Worm (Caenorhabditis elegans) whole organism, L2 larva: ENCODE data around the gene blos-2.
"Not testable (repeated sequence)": the region's sequence is repeated elsewhere in the genome, so short reads cannot be mapped to it uniquely, and the experiment has no call there.

Experiments
- C34F6.9 ChIP-seq: fragments of 150-350 bp; optimal IDR thresholded peaks from 2 replicates; lab custom pipeline; 2014; ENCODE audit warnings: missing biosample characterization, missing genetic modification characterization
- R02D3.7 ChIP-seq: fragments of 150-350 bp; optimal IDR thresholded peaks from 2 replicates; lab custom pipeline; 2014; ENCODE audit warnings: missing biosample characterization, missing genetic modification characterization
- Y55F3AM.14 ChIP-seq: fragments of 200-800 bp; sonication (Bioruptor generic); optimal IDR thresholded peaks from 2 replicates; lab custom pipeline; 2018; ENCODE audit warnings: mild to moderate bottlenecking, missing genetic modification characterization, missing compliant biosample characterization
- ZK546.5 ChIP-seq: sonication (generic microtip); optimal IDR thresholded peaks from 2 replicates; lab custom pipeline; 2017; ENCODE audit warnings: missing biosample characterization, missing genetic modification characterization
- alr-1 ChIP-seq: fragments of 150-350 bp; optimal IDR thresholded peaks from 2 replicates; lab custom pipeline; 2014; ENCODE audit warnings: missing biosample characterization, missing genetic modification characterization
- aly-2 ChIP-seq: fragments of 150-350 bp; optimal IDR thresholded peaks from 2 replicates; lab custom pipeline; 2014; ENCODE audit warnings: missing biosample characterization, missing genetic modification characterization
- ama-1 ChIP-seq: fragments of 150-350 bp; optimal IDR thresholded peaks from 2 replicates; lab custom pipeline; 2018; ENCODE audit warnings: inconsistent platforms
- blmp-1 ChIP-seq: sonication (generic microtip); optimal IDR thresholded peaks from 2 replicates; lab custom pipeline; 2017; ENCODE audit warnings: missing genetic modification characterization, mild to moderate bottlenecking, missing compliant biosample characterization, antibody characterized with exemption, moderate library complexity; ENCODE audit not compliant: insufficient read depth
- ceh-16 ChIP-seq: fragments of 150-350 bp; optimal IDR thresholded peaks from 2 replicates; lab custom pipeline; 2014; ENCODE audit warnings: missing biosample characterization, missing genetic modification characterization
- crh-2 ChIP-seq: sonication (generic microtip); optimal IDR thresholded peaks from 2 replicates; lab custom pipeline; 2017; ENCODE audit warnings: missing biosample characterization, missing genetic modification characterization
- egl-27 ChIP-seq: sonication (generic microtip); optimal IDR thresholded peaks from 3 replicates; lab custom pipeline; 2017; ENCODE audit warnings: missing biosample characterization, missing genetic modification reagents, missing genetic modification characterization
- elt-1 ChIP-seq: fragments of 150-350 bp; optimal IDR thresholded peaks from 2 replicates; lab custom pipeline; 2014; ENCODE audit warnings: missing biosample characterization, missing genetic modification characterization
- elt-3 ChIP-seq: sonication (generic microtip); optimal IDR thresholded peaks from 2 replicates; lab custom pipeline; 2017; ENCODE audit warnings: missing biosample characterization, missing genetic modification characterization
- gmeb-1 ChIP-seq: fragments of 150-350 bp; optimal IDR thresholded peaks from 2 replicates; lab custom pipeline; 2014; ENCODE audit warnings: missing biosample characterization, missing genetic modification characterization
- lin-11 ChIP-seq: fragments of 150-350 bp; sonication (generic microtip); optimal IDR thresholded peaks from 2 replicates; lab custom pipeline; 2014; ENCODE audit warnings: missing biosample characterization, missing genetic modification characterization, inconsistent platforms, mixed read lengths
- lin-13 ChIP-seq: fragments of 150-350 bp; optimal IDR thresholded peaks from 2 replicates; lab custom pipeline; 2014; ENCODE audit warnings: missing biosample characterization, missing genetic modification reagents, missing genetic modification characterization
- lin-39 ChIP-seq: fragments of 150-350 bp; optimal IDR thresholded peaks from 2 replicates; lab custom pipeline; 2014; ENCODE audit warnings: missing biosample characterization, missing genetic modification reagents, missing genetic modification characterization
- lsy-2 ChIP-seq, 2 experiments: fragments of 150-350 bp in 1 of 2; sonication (generic microtip) in 1 of 2; optimal IDR thresholded peaks; 2 replicates each; lab custom pipeline; 2014 to 2017; ENCODE audit warnings: missing biosample characterization in 2 of 2, missing genetic modification characterization in 2 of 2
- mab-5 ChIP-seq: fragments of 150-350 bp; optimal IDR thresholded peaks from 2 replicates; lab custom pipeline; 2014; ENCODE audit warnings: missing biosample characterization, missing genetic modification characterization
- mbf-1 ChIP-seq: sonication (generic microtip); optimal IDR thresholded peaks from 2 replicates; lab custom pipeline; 2017; ENCODE audit warnings: missing biosample characterization, missing genetic modification characterization
- mdl-1 ChIP-seq, 2 experiments: fragments of 150-350 bp in 1 of 2; sonication (generic microtip) in 1 of 2; optimal IDR thresholded peaks; 2 replicates each; lab custom pipeline; 2017; ENCODE audit warnings: missing biosample characterization in 2 of 2, missing genetic modification characterization in 2 of 2
- nhr-10 ChIP-seq: sonication (generic microtip); optimal IDR thresholded peaks from 2 replicates; lab custom pipeline; 2017; ENCODE audit warnings: missing biosample characterization, missing genetic modification characterization
- nhr-11 ChIP-seq: fragments of 150-350 bp; optimal IDR thresholded peaks from 2 replicates; lab custom pipeline; 2014; ENCODE audit warnings: missing biosample characterization, missing genetic modification characterization
- nhr-12 ChIP-seq: fragments of 150-350 bp; optimal IDR thresholded peaks from 2 replicates; lab custom pipeline; 2014; ENCODE audit warnings: missing biosample characterization, missing genetic modification characterization
- nhr-129 ChIP-seq: fragments of 150-350 bp; optimal IDR thresholded peaks from 2 replicates; lab custom pipeline; 2014; ENCODE audit warnings: missing biosample characterization, missing genetic modification characterization
- nhr-21 ChIP-seq: fragments of 150-350 bp; optimal IDR thresholded peaks from 2 replicates; lab custom pipeline; 2014; ENCODE audit warnings: missing biosample characterization, missing genetic modification characterization
- nhr-23 ChIP-seq: fragments of 150-350 bp; optimal IDR thresholded peaks from 2 replicates; lab custom pipeline; 2014; ENCODE audit warnings: missing biosample characterization, missing genetic modification reagents, missing genetic modification characterization
- nhr-237 ChIP-seq: fragments of 150-350 bp; optimal IDR thresholded peaks from 2 replicates; lab custom pipeline; 2014; ENCODE audit warnings: missing biosample characterization, missing genetic modification characterization
- nhr-25 ChIP-seq: fragments of 150-350 bp; sonication (generic microtip); optimal IDR thresholded peaks from 3 replicates; lab custom pipeline; 2014; ENCODE audit warnings: missing biosample characterization, missing genetic modification characterization
- nhr-77 ChIP-seq: fragments of 150-350 bp; optimal IDR thresholded peaks from 2 replicates; lab custom pipeline; 2014; ENCODE audit warnings: missing biosample characterization, missing genetic modification characterization
- skn-1 ChIP-seq: sonication (generic microtip); optimal IDR thresholded peaks from 2 replicates; lab custom pipeline; 2017; ENCODE audit warnings: missing biosample characterization, missing genetic modification characterization
- sma-3 ChIP-seq: sonication (generic microtip); optimal IDR thresholded peaks from 2 replicates; lab custom pipeline; 2016; ENCODE audit warnings: missing genetic modification reagents, missing genetic modification characterization, missing compliant biosample characterization
- sma-9 ChIP-seq, 2 experiments: fragments of 150-350 bp in 1 of 2; sonication (generic microtip) in 1 of 2; optimal IDR thresholded peaks; 2 replicates each; lab custom pipeline; 2014 to 2016; ENCODE audit warnings: missing genetic modification characterization in 2 of 2, mild to moderate bottlenecking in 1 of 2, missing biosample characterization in 1 of 2, missing compliant biosample characterization in 1 of 2, missing genetic modification reagents in 1 of 2, moderate library complexity in 1 of 2
- snpc-4 ChIP-seq: fragments of 150-350 bp; optimal IDR thresholded peaks from 2 replicates; lab custom pipeline; 2014; ENCODE audit warnings: missing biosample characterization, missing genetic modification characterization
- unc-39 ChIP-seq: fragments of 150-350 bp; optimal IDR thresholded peaks from 2 replicates; lab custom pipeline; 2014; ENCODE audit warnings: missing biosample characterization, missing genetic modification characterization
- unc-55 ChIP-seq: fragments of 150-350 bp; sonication (generic microtip); optimal IDR thresholded peaks from 3 replicates; lab custom pipeline; 2014; ENCODE audit warnings: missing biosample characterization, missing genetic modification reagents, missing genetic modification characterization
- unc-62 ChIP-seq: fragments of 150-350 bp; optimal IDR thresholded peaks from 2 replicates; lab custom pipeline; 2014; ENCODE audit warnings: missing biosample characterization, missing genetic modification reagents, missing genetic modification characterization
- zag-1 ChIP-seq: fragments of 150-350 bp; optimal IDR thresholded peaks from 2 replicates; lab custom pipeline; 2014; ENCODE audit warnings: missing biosample characterization, missing genetic modification characterization
- ztf-1 ChIP-seq: fragments of 200-800 bp; sonication (Bioruptor generic); conservative IDR thresholded peaks from 2 replicates; pipeline ENCODE4 v1.3.6; 2022; ENCODE audit warnings: missing genetic modification characterization, missing compliant biosample characterization
- ztf-11 ChIP-seq: sonication (generic microtip); optimal IDR thresholded peaks from 2 replicates; lab custom pipeline; 2017; ENCODE audit warnings: missing biosample characterization, missing genetic modification characterization
- ztf-4 ChIP-seq: fragments of 150-350 bp; optimal IDR thresholded peaks from 2 replicates; lab custom pipeline; 2014; ENCODE audit warnings: missing biosample characterization, missing genetic modification characterization

blos-2 gene

DNA sequence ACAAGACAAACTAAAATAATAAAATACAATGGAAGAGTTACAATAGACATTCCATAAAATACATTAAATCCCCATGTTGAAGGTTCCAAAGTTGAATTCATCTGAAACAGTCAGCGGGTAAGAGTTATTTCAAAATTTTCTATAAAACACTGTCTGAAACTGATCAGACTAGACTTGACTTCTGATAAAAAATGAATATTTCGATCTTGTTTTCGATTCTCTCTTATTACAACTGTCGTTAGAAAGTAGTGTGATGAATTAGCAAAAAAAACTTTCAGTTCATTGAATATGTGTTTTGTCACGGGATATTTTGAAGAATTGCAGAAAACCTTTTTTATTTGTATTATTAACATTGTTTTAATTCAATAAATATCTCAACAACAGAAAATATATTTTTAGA, 32.3 kb upstream of the blos-2 start, which contains the start of gene srv-26:
Gene srv-26 (minus strand): TSS at position 101 of the 400 bp plus-strand sequence.
- TF ChIP-seq mab-5: no peak
- TF ChIP-seq unc-39 (tag; lab: Kevin White, UChicago): no peak
- TF ChIP-seq mbf-1: no peak
- no peak for TF ChIP-seq ztf-4 (tag; lab: Kevin White, UChicago)
- no peak for TF ChIP-seq sma-3
- TF ChIP-seq R02D3.7 (tag; lab: Kevin White, UChicago): no peak
- no peak for TF ChIP-seq lin-11 (tag; lab: Kevin White, UChicago)
- no peak for TF ChIP-seq unc-55 (GFP tag; lab: Kevin White, UChicago)

DNA sequence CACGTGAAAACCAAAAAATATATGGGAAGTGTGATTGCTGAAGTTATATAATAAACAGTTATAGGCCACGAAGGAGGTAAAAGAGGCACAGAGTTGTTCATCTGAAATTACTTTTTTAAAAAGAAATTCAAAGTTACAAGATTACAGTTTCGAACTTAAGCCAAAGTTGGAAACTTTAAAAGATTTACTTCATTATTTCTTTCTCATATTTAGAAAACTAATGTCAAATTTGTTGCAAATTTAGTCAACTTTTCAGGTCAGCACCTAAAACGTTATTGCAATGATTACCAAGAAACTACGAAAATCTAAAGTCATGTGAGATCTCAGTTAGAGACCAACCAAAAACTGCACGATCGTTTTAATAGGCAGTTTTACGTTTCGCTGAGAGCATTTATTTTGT, 30.4 kb upstream of the blos-2 start, which contains the start of gene srv-25:
Gene srv-25 (minus strand): TSS at position 101 of the 400 bp plus-strand sequence.
- TF ChIP-seq sma-9 (GFP tag; optimal IDR thresholded peaks at IDR 0.05; lab: Kevin White, UChicago) (no peak), sma-9 (tag; optimal IDR thresholded peaks at IDR 0.05; lab: Kevin White, UChicago) (no peak), ztf-4 (tag; lab: Kevin White, UChicago) (no peak), ztf-11 (tag; lab: Kevin White, UChicago) (no peak), ZK546.5 (tag; lab: Kevin White, UChicago) (no peak), lin-39 (no peak), nhr-12 (tag; lab: Kevin White, UChicago) (no peak), nhr-129 (tag; lab: Kevin White, UChicago) (no peak), elt-1 (tag; lab: Kevin White, UChicago) (no peak), aly-2 (no peak), nhr-77 (tag; lab: Kevin White, UChicago) (no peak), mdl-1 (tag; optimal IDR thresholded peaks at IDR 0.05; lab: Kevin White, UChicago) (no peak)

DNA sequence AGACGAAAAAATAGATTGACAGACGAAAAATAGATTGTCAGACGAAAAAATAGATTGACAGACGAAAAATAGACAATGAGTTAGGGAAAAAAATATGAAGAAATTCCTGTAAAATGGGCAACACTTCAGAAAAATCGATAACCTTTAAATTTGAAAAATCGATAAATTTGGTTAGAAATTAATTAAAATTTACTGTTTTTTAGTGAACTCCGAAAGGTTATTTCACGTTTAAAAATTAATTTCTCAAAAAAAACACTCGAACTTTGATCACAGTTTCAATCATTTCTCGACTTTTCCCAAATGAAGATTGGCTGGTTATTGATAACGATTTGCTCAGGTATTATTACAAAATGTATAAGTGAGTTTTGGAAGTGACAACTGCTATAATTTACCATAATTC, 26.6 kb upstream of the blos-2 start, which contains the start of gene csp-2:
Gene csp-2 (plus strand): TSS at position 301 of the 400 bp plus-strand sequence.
- TF ChIP-seq blmp-1: no peak
- no peak for TF ChIP-seq lin-11 (tag; lab: Kevin White, UChicago)
- TF ChIP-seq C34F6.9 (tag; lab: Kevin White, UChicago): no peak
- no peak for TF ChIP-seq mab-5
- TF ChIP-seq nhr-21 (tag; lab: Kevin White, UChicago): no peak
- TF ChIP-seq sma-9 (GFP tag; optimal IDR thresholded peaks at IDR 0.05; lab: Kevin White, UChicago): no peak
- TF ChIP-seq sma-9 (tag; optimal IDR thresholded peaks at IDR 0.05; lab: Kevin White, UChicago): no peak
- TF ChIP-seq unc-62: no peak
- no peak for TF ChIP-seq skn-1 (tag; lab: Kevin White, UChicago)
- TF ChIP-seq elt-3: no peak
- TF ChIP-seq lin-39: no peak
- TF ChIP-seq snpc-4 (tag; lab: Kevin White, UChicago): no peak
- TF ChIP-seq mdl-1 (tag; optimal IDR thresholded peaks at IDR 0.05; lab: Kevin White, UChicago): no peak
- TF ChIP-seq nhr-237 (tag; lab: Kevin White, UChicago): no peak
- no peak for TF ChIP-seq R02D3.7 (tag; lab: Kevin White, UChicago)
- no peak for TF ChIP-seq alr-1 (tag; lab: Kevin White, UChicago)
- no peak for TF ChIP-seq sma-3
- no peak for TF ChIP-seq nhr-25 (tag; lab: Kevin White, UChicago)
- no peak for TF ChIP-seq ama-1
- TF ChIP-seq, all 48 proteins: peak for 0

DNA sequence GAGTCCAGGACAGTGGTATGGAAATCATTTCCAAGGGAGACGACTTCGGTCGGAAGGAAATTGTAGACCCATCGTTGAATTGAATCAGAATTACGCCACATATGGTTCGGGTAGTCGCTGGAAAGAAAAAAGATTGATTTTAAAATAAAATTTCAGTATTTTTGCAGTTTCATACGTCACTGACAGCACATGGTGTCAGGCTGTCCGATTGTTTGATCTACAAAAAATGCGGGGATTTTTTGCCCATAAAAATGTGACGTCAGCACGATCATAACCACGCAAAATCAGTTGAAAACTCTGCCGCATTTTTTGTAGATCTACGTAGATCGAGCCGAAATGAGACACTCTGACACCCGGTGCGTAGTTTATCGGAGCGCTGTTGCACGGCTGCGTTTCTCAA, 16.7 kb upstream of the blos-2 start, which contains the start of gene Y73B6BL.12:
Gene Y73B6BL.12 (minus strand): TSS at position 101 of the 400 bp plus-strand sequence.
- TF ChIP-seq snpc-4 (tag; lab: Kevin White, UChicago); blmp-1; ama-1: not testable (repeated sequence)

DNA sequence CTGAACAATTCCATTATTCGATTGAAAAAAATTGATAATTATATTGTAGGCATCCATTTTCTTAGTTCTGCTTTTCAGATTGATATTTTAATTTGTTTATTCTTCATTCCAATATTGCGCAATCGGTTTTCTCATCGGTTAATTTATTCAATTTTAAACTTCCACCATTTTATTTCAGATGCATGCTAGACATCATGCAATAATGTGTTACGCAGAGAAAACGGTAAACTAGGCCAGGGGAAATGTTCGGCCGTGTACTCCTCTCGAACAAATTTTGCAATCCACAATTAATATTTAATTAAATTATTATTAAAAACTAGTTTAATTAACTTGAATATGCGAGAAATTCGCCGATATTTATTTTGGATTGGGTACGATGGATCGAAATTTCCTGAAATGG, 12.3 kb upstream of the blos-2 start, which contains the start of gene Y73B6BL.29:
Gene Y73B6BL.29 (plus strand): TSS at position 263 of the 400 bp plus-strand sequence.
- TF ChIP-seq skn-1 (tag; lab: Kevin White, UChicago) (no peak), mbf-1 (no peak), lin-11 (tag; lab: Kevin White, UChicago) (peak; percentile 73), sma-9 (GFP tag; optimal IDR thresholded peaks at IDR 0.05; lab: Kevin White, UChicago) (peak; percentile 98), sma-9 (tag; optimal IDR thresholded peaks at IDR 0.05; lab: Kevin White, UChicago) (no peak), unc-55 (GFP tag; lab: Kevin White, UChicago) (peak; percentile 98), nhr-237 (tag; lab: Kevin White, UChicago) (no peak), aly-2 (no peak), ama-1 (peak; percentile 38), crh-2 (peak; percentile 95), Y55F3AM.14 (peak; percentile 23), ztf-11 (tag; lab: Kevin White, UChicago) (no peak), zag-1 (tag; lab: Kevin White, UChicago) (peak; percentile 34), egl-27 (tag; lab: Kevin White, UChicago) (peak; percentile 84), nhr-11 (tag; lab: Kevin White, UChicago) (no peak), nhr-10 (tag; lab: Kevin White, UChicago) (no peak), lsy-2 (tag; optimal IDR thresholded peaks at IDR 0.05; lab: Kevin White, UChicago) (peak; percentile 88 to 95), lin-13 (GFP tag; lab: Kevin White, UChicago) (peak; percentile 90), ceh-16 (peak; percentile 69), lin-39 (no peak), nhr-21 (tag; lab: Kevin White, UChicago) (peak; percentile 86), nhr-25 (tag; lab: Kevin White, UChicago) (peak; percentile 94), gmeb-1 (peak; percentile 98), mdl-1 (tag; optimal IDR thresholded peaks at IDR 0.05; lab: Kevin White, UChicago) (peak in 1 of 2 experiments; percentile 25), elt-1 (tag; lab: Kevin White, UChicago) (no peak), nhr-23 (tag; lab: Kevin White, UChicago) (no peak), unc-62 (no peak), nhr-129 (tag; lab: Kevin White, UChicago) (no peak), C34F6.9 (tag; lab: Kevin White, UChicago) (peak; percentile 93), ztf-1 (GFP tag; lab: Robert Waterston, UW) (no peak), mab-5 (peak; percentile 66)
